Worm (Caenorhabditis elegans): Measurements from ENCODE around the gene F01F1.15.
A peak's percentile ranks its signal among the peaks of the same experiment; 100 is the strongest.

Gene F01F1.15

ce11 chrIII:5876140-5876675, 6.9 kb upstream of the F01F1.15 start, which contains the start of gene aldo-2:
Gene aldo-2, minus strand, starts transcription at chrIII:5876625.
- TF ChIP-seq dpl-1 (GFP tag; optimal IDR thresholded peaks at IDR 0.05) = peak in 2 of 3 experiments; percentile 22 to 33
- TF ChIP-seq lin-14 (GFP tag; optimal IDR thresholded peaks at IDR 0.05) = peak; percentile 76
- TF ChIP-seq pqm-1 (tag; optimal IDR thresholded peaks at IDR 0.05) = no peak
- TF ChIP-seq nhr-76 (tag; optimal IDR thresholded peaks at IDR 0.05) = no peak
- no peak for TF ChIP-seq efl-3 (GFP tag; optimal IDR thresholded peaks at IDR 0.05)
- TF ChIP-seq ceh-63 (GFP tag; optimal IDR thresholded peaks at IDR 0.05) = no peak
- TF ChIP-seq nhr-11 (tag; optimal IDR thresholded peaks at IDR 0.05) = no peak
- no peak for TF ChIP-seq irx-1 (tag; optimal IDR thresholded peaks at IDR 0.05)
- TF ChIP-seq C04F5.9 (tag; optimal IDR thresholded peaks at IDR 0.05) = no peak
- peak; percentile 57 for TF ChIP-seq snu-23 (GFP tag; optimal IDR thresholded peaks at IDR 0.05)
- TF ChIP-seq unc-62 (GFP tag; optimal IDR thresholded peaks at IDR 0.05) = no peak
- no peak for TF ChIP-seq lin-39 (tag; optimal IDR thresholded peaks at IDR 0.05)
- TF ChIP-seq ets-5 (GFP tag; IDR thresholded peaks at IDR 0.05) = no peak
- no peak for TF ChIP-seq ceh-88 (GFP tag; IDR thresholded peaks at IDR 0.05)
- TF ChIP-seq F16B12.6 (tag; optimal IDR thresholded peaks at IDR 0.05) = no peak
- TF ChIP-seq zip-4 (GFP tag; optimal IDR thresholded peaks at IDR 0.05) = no peak
- no peak for TF ChIP-seq fkh-8 (tag; optimal IDR thresholded peaks at IDR 0.05)
- no peak for TF ChIP-seq Y116A8C.19 (tag; optimal IDR thresholded peaks at IDR 0.05; ENCODE audit: borderline replicate concordance)
- TF ChIP-seq unc-30 (tag; optimal IDR thresholded peaks at IDR 0.05) = no peak
- TF ChIP-seq swsn-7 (tag; optimal IDR thresholded peaks at IDR 0.05) = no peak
- no peak for TF ChIP-seq unc-86 (tag; optimal IDR thresholded peaks at IDR 0.05)
- no peak for TF ChIP-seq egl-13 (tag; optimal IDR thresholded peaks at IDR 0.05)
- no peak for TF ChIP-seq C34B4.2 (tag; optimal IDR thresholded peaks at IDR 0.05)
- no peak for TF ChIP-seq xbp-1 (tag; optimal IDR thresholded peaks at IDR 0.05)
- TF ChIP-seq fkh-10 (GFP tag; optimal IDR thresholded peaks at IDR 0.05) = no peak
- no peak for TF ChIP-seq C16A3.4 (tag; optimal IDR thresholded peaks at IDR 0.05)
- no peak for TF ChIP-seq tlp-1 (tag; optimal IDR thresholded peaks at IDR 0.05)
- peak; percentile 11 for TF ChIP-seq nhr-71 (tag; optimal IDR thresholded peaks at IDR 0.05)
- TF ChIP-seq vab-15 (tag; optimal IDR thresholded peaks at IDR 0.05) = no peak
- TF ChIP-seq nhr-84 (tag; optimal IDR thresholded peaks at IDR 0.05) = no peak
- peak in 1 of 3 experiments; percentile 4 for TF ChIP-seq ceh-82 (tag; optimal IDR thresholded peaks at IDR 0.05)
- TF ChIP-seq rnt-1 (tag; optimal IDR thresholded peaks at IDR 0.05) = no peak
- no peak for TF ChIP-seq hpl-2 (GFP tag; optimal IDR thresholded peaks at IDR 0.05)
- no peak for TF ChIP-seq ztf-11 (tag; optimal IDR thresholded peaks at IDR 0.05)
- peak in 1 of 6 experiments; percentile 30 for TF ChIP-seq elt-3 (tag; optimal IDR thresholded peaks at IDR 0.05)
- no peak for TF ChIP-seq hlh-17 (GFP tag; optimal IDR thresholded peaks at IDR 0.05; ENCODE audit: borderline replicate concordance)
- TF ChIP-seq snpc-4 (tag; optimal IDR thresholded peaks at IDR 0.05) = no peak
- no peak for TF ChIP-seq skn-1 (tag; optimal IDR thresholded peaks at IDR 0.05)
- no peak for TF ChIP-seq nhr-28 (tag; optimal IDR thresholded peaks at IDR 0.05)
- no peak for TF ChIP-seq nhr-237 (tag; optimal IDR thresholded peaks at IDR 0.05)
- TF ChIP-seq mef-2 (tag; optimal IDR thresholded peaks at IDR 0.05) = no peak
- TF ChIP-seq ceh-8 (GFP tag; optimal IDR thresholded peaks at IDR 0.05) = no peak
- no peak for TF ChIP-seq pax-3 (tag; optimal IDR thresholded peaks at IDR 0.05)
- TF ChIP-seq mab-9 (GFP tag; IDR thresholded peaks at IDR 0.05) = no peak
- TF ChIP-seq ces-1 (GFP tag; optimal IDR thresholded peaks at IDR 0.05) = no peak
- peak; percentile 15 for TF ChIP-seq nhr-47 (tag; optimal IDR thresholded peaks at IDR 0.05)
- TF ChIP-seq fkh-4 (tag; optimal IDR thresholded peaks at IDR 0.05; ENCODE audit: borderline replicate concordance) = no peak
- no peak for TF ChIP-seq egl-27 (tag; optimal IDR thresholded peaks at IDR 0.05)
- no peak for TF ChIP-seq unc-130 (tag; optimal IDR thresholded peaks at IDR 0.05)
- no peak for TF ChIP-seq aly-2 (tag; optimal IDR thresholded peaks at IDR 0.05)
- TF ChIP-seq sox-4 (tag; optimal IDR thresholded peaks at IDR 0.05) = no peak
- TF ChIP-seq zag-1 (tag; optimal IDR thresholded peaks at IDR 0.05) = no peak
- TF ChIP-seq sptf-1 (tag; optimal IDR thresholded peaks at IDR 0.05) = no peak
